Fruit fly (Drosophila melanogaster): ENCODE data around the gene Dys.

The Dys gene

DNA sequence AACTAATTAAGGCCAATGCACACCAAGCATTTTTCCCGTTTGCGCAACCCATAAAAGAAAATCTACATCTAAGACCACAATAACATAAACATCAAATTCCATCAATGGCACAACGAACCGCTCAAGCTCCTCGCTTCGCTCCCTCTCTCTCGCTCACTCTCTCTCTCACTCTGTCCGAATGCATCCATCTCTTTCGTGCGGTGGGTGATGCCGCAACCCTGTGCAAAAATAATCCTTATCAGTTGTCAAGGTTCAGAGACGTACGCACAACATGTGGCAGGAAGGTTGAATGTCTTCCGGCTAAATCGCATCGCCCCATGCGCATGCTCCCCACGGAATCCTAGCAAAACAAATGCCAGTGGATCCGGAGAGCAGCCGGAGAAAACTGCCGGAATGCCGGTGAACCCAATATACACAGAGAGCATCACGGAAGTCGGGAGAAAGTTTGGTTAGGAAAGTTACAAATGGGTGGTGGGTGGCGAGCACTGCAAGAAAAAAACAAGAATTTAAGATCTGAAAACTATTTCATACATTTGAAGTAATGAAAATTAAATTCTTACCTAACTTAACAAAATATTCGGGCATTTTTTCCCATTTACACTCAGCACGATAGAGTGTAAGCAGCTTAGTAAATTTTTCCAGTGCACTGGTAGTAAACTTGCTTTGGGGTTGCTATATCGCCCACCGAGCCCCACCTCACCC lies 37.9 kb downstream of the Dys start (continued):
- TF ChIP-seq Dip3 (GFP tag; optimal IDR thresholded peaks at IDR 0.05) (peak; percentile 82), aop (GFP tag; IDR thresholded peaks at IDR 0.05) (peak; percentile 68), CG7963 (GFP tag; IDR thresholded peaks at IDR 0.05; ENCODE audit: partially characterized antibody) (no peak), Opbp (GFP tag; IDR thresholded peaks at IDR 0.05; ENCODE audit: partially characterized antibody) (no peak), CG1603 (tag; optimal IDR thresholded peaks at IDR 0.05) (peak; percentile 94), Lhr (GFP tag; optimal IDR thresholded peaks at IDR 0.05) (peak; percentile 62), Ada2b (GFP tag; IDR thresholded peaks at IDR 0.05) (peak; percentile 96), gsb-n (tag; optimal IDR thresholded peaks at IDR 0.05) (peak; percentile 80), caup (GFP tag; optimal IDR thresholded peaks at IDR 0.05; ENCODE audit: severe bottlenecking) (peak; percentile 97), pfk (GFP tag; optimal IDR thresholded peaks at IDR 0.05) (no peak), pzg (GFP tag; optimal IDR thresholded peaks at IDR 0.05) (peak; percentile 22), cwo (GFP tag; optimal IDR thresholded peaks at IDR 0.05) (peak; percentile 95), ind (GFP tag; optimal IDR thresholded peaks at IDR 0.05) (peak; percentile 95), gt (GFP tag; IDR thresholded peaks at IDR 0.05) (peak; percentile 69), CG18619 (GFP tag; optimal IDR thresholded peaks at IDR 0.05) (peak; percentile 93), bcd (GFP tag; optimal IDR thresholded peaks at IDR 0.05) (peak; percentile 94), CG11504 (tag; optimal IDR thresholded peaks at IDR 0.05) (peak; percentile 94), Gug (GFP tag; IDR thresholded peaks at IDR 0.05) (peak; percentile 95), CG9215 (GFP tag; IDR thresholded peaks at IDR 0.05) (peak; percentile 93), CG7839 (tag; optimal IDR thresholded peaks at IDR 0.05) (peak; percentile 95), CG6689 (GFP tag; IDR thresholded peaks at IDR 0.05) (peak; percentile 94), CG18764 (GFP tag; optimal IDR thresholded peaks at IDR 0.05) (peak; percentile 82), CG43689 (GFP tag; IDR thresholded peaks at IDR 0.05) (peak; percentile 84), CG10321 (GFP tag; IDR thresholded peaks at IDR 0.05) (peak; percentile 72), CG9876 (GFP tag; optimal IDR thresholded peaks at IDR 0.05) (peak; percentile 88), CG18476 (GFP tag; optimal IDR thresholded peaks at IDR 0.05) (peak; percentile 77), Dad (GFP tag; optimal IDR thresholded peaks at IDR 0.05) (peak; percentile 71), kah (GFP tag; optimal IDR thresholded peaks at IDR 0.05) (peak; percentile 78), Antp (GFP tag; optimal IDR thresholded peaks at IDR 0.05) (peak; percentile 91), slbo (GFP tag; IDR thresholded peaks at IDR 0.05) (peak; percentile 98), ham (GFP tag; IDR thresholded peaks at IDR 0.05) (peak; percentile 79; the same call in 1 of the 2 replicates), CG10565 (GFP tag; optimal IDR thresholded peaks at IDR 0.05) (peak; percentile 58), CG17385 (GFP tag; optimal IDR thresholded peaks at IDR 0.05) (peak; percentile 92), dm (GFP tag; optimal IDR thresholded peaks at IDR 0.05) (peak; percentile 64), CG6813 (GFP tag; optimal IDR thresholded peaks at IDR 0.05) (peak; percentile 95), CG17359 (tag; optimal IDR thresholded peaks at IDR 0.05) (peak; percentile 96), CG1024 (GFP tag; IDR thresholded peaks at IDR 0.05) (peak; percentile 88), nmo (GFP tag; optimal IDR thresholded peaks at IDR 0.05) (peak; percentile 92), Deaf1 (tag; optimal IDR thresholded peaks at IDR 0.05) (peak; percentile 70), lab (GFP tag; optimal IDR thresholded peaks at IDR 0.05) (peak; percentile 99), run (tag; optimal IDR thresholded peaks at IDR 0.05) (peak; percentile 73), CG3407 (GFP tag; optimal IDR thresholded peaks at IDR 0.05) (peak; percentile 85), CG11696 (GFP tag; IDR thresholded peaks at IDR 0.05) (peak; percentile 72), hb (GFP tag; IDR thresholded peaks at IDR 0.05; ENCODE audit: partially characterized antibody) (0 out of 3 replicates have a peak, but pooled peaks have one; percentile 36), CG10654 (GFP tag; optimal IDR thresholded peaks at IDR 0.05) (peak; percentile 93), C15 (GFP tag; IDR thresholded peaks at IDR 0.05) (peak; percentile 88), Meics (GFP tag; optimal IDR thresholded peaks at IDR 0.05) (peak; percentile 97), az2 (GFP tag; optimal IDR thresholded peaks at IDR 0.05) (peak; percentile 90), CG10209 (GFP tag; optimal IDR thresholded peaks at IDR 0.05) (peak; percentile 94)
